Fruit fly (Drosophila melanogaster): ENCODE results near the gene CG12637.

Gene CG12637

DNA sequence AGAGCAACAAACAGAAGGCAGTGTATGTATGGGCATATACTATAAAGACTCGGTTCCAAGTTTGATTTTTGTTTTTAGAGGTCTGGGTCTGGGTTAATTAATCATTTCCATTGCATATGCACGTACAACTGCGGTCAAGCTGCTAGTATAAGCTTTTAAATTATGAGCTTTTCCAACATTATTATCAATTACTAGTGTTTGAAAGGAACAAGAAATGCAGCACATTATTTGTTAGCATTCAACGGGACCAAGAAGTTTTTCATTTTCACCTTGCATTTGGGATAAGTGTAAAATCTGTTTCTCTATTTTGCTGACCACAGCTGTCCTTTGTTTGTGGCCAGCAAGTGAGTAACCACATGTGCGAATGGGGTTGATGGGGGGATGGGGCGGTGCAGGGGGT is 44.6 kb upstream of the CG12637 start (continued):
- peak; percentile 23 for TF ChIP-seq Fer1 (GFP tag; optimal IDR thresholded peaks at IDR 0.05)
- TF ChIP-seq h (optimal IDR thresholded peaks at IDR 0.05) = no peak
- peak; percentile 47; the same call in 1 of the 2 replicates for TF ChIP-seq CG6689 (GFP tag; IDR thresholded peaks at IDR 0.05)
- no peak for TF ChIP-seq CG33557 (GFP tag; optimal IDR thresholded peaks at IDR 0.05)
- 0 out of 3 replicates have a peak, but pooled peaks have one; percentile 18 for TF ChIP-seq Optix (GFP tag; IDR thresholded peaks at IDR 0.05)
- TF ChIP-seq gem (tag; optimal IDR thresholded peaks at IDR 0.05) = peak; percentile 65
- TF ChIP-seq CG3726 (GFP tag; IDR thresholded peaks at IDR 0.05) = no peak
- TF ChIP-seq kah (GFP tag; optimal IDR thresholded peaks at IDR 0.05) = no peak
- TF ChIP-seq CG2120 (GFP tag; optimal IDR thresholded peaks at IDR 0.05) = no peak
- peak; percentile 31 for TF ChIP-seq CG8924 (tag; optimal IDR thresholded peaks at IDR 0.05)
- TF ChIP-seq her (GFP tag; optimal IDR thresholded peaks at IDR 0.05) = no peak
- no peak for TF ChIP-seq repo (GFP tag; optimal IDR thresholded peaks at IDR 0.05)
- no peak for TF ChIP-seq gro (GFP tag; optimal IDR thresholded peaks at IDR 0.05)
- TF ChIP-seq CG9437 (GFP tag; optimal IDR thresholded peaks at IDR 0.05) = peak; percentile 23
- no peak for TF ChIP-seq grn (GFP tag; optimal IDR thresholded peaks at IDR 0.05)
- TF ChIP-seq lola (GFP tag; optimal IDR thresholded peaks at IDR 0.05) = no peak
- TF ChIP-seq Mad (GFP tag; optimal IDR thresholded peaks at IDR 0.05) = no peak
- TF ChIP-seq Atf6 (GFP tag; IDR thresholded peaks at IDR 0.05) = no peak; the same call in 1 of the 2 replicates
- peak; percentile 12 for TF ChIP-seq ewg (GFP tag; optimal IDR thresholded peaks at IDR 0.05)
- TF ChIP-seq CG3407 (GFP tag; optimal IDR thresholded peaks at IDR 0.05) = no peak
- peak; percentile 50 for TF ChIP-seq ind (GFP tag; optimal IDR thresholded peaks at IDR 0.05)
- no peak for TF ChIP-seq CG16813 (GFP tag; IDR thresholded peaks at IDR 0.05; ENCODE audit: partially characterized antibody)
- no peak for TF ChIP-seq Fer2 (tag; optimal IDR thresholded peaks at IDR 0.05)
- TF ChIP-seq CG34422 (GFP tag; IDR thresholded peaks at IDR 0.05) = 0 out of 3 replicates have a peak, but pooled peaks have one; percentile 49
- no peak for TF ChIP-seq Scr (GFP tag; IDR thresholded peaks at IDR 0.05; ENCODE audit: partially characterized antibody)
- peak; percentile 28 for TF ChIP-seq stwl (tag; optimal IDR thresholded peaks at IDR 0.05)
- TF ChIP-seq schlank (tag; optimal IDR thresholded peaks at IDR 0.05) = no peak
- no peak for TF ChIP-seq crc (GFP tag; optimal IDR thresholded peaks at IDR 0.05)
- TF ChIP-seq exex (tag; optimal IDR thresholded peaks at IDR 0.05) = no peak
- TF ChIP-seq org-1 (GFP tag; optimal IDR thresholded peaks at IDR 0.05) = peak; percentile 43
- no peak for TF ChIP-seq run (tag; optimal IDR thresholded peaks at IDR 0.05)
- no peak for TF ChIP-seq pum (GFP tag; optimal IDR thresholded peaks at IDR 0.05)
- TF ChIP-seq CG31365 (tag; optimal IDR thresholded peaks at IDR 0.05) = no peak
- no peak for TF ChIP-seq Hr39 (optimal IDR thresholded peaks at IDR 0.05)
- TF ChIP-seq CG7839 (tag; optimal IDR thresholded peaks at IDR 0.05) = peak; percentile 61
- TF ChIP-seq CG3995 (GFP tag; optimal IDR thresholded peaks at IDR 0.05) = no peak
- no peak for TF ChIP-seq HHEX (GFP tag; optimal IDR thresholded peaks at IDR 0.05)
- peak; percentile 45 for TF ChIP-seq Ada2b (GFP tag; IDR thresholded peaks at IDR 0.05)
- TF ChIP-seq CG10565 (GFP tag; optimal IDR thresholded peaks at IDR 0.05) = no peak
- no peak for TF ChIP-seq Abd-B (GFP tag; optimal IDR thresholded peaks at IDR 0.05)
- TF ChIP-seq CG31441 (GFP tag; IDR thresholded peaks at IDR 0.05) = peak; percentile 65
- TF ChIP-seq CG12391 (tag; optimal IDR thresholded peaks at IDR 0.05) = peak; percentile 25
- TF ChIP-seq Gug (GFP tag; IDR thresholded peaks at IDR 0.05) = no peak
- peak; percentile 49 for TF ChIP-seq lab (GFP tag; optimal IDR thresholded peaks at IDR 0.05)
- TF ChIP-seq Bgb (GFP tag; IDR thresholded peaks at IDR 0.05; ENCODE audit: partially characterized antibody) = no peak
- no peak for TF ChIP-seq hkb (optimal IDR thresholded peaks at IDR 0.05)
- peak; percentile 57; the same call in 1 of the 2 replicates for TF ChIP-seq hkb (GFP tag; IDR thresholded peaks at IDR 0.05)
- no peak for TF ChIP-seq pho (GFP tag; optimal IDR thresholded peaks at IDR 0.05)
- no peak for TF ChIP-seq CG15696 (tag; optimal IDR thresholded peaks at IDR 0.05)
- TF ChIP-seq phol (tag; optimal IDR thresholded peaks at IDR 0.05) = peak; percentile 53
- no peak for TF ChIP-seq CG2116 (GFP tag; optimal IDR thresholded peaks at IDR 0.05)
- TF ChIP-seq CG14667 (GFP tag; IDR thresholded peaks at IDR 0.05) = 0 out of 2 replicates have a peak, but pooled peaks have one; percentile 19
